Worm (Caenorhabditis elegans) whole organism, young adult: Measurements from ENCODE around the gene cal-8.

ENCODE experiments used
- B0019.2 ChIP-seq: fragments of 200-800 bp; sonication (Bioruptor generic); conservative IDR thresholded peaks from 2 replicates; pipeline ENCODE4 v1.3.6; 2022; ENCODE audit warnings: missing genetic modification reagents, missing genetic modification characterization, missing compliant biosample characterization
- F37B4.10 ChIP-seq: fragments of 200-800 bp; sonication (Bioruptor generic); IDR thresholded peaks from 2 replicates; pipeline ENCODE4 v1.3.6; 2022; ENCODE audit warnings: missing genetic modification characterization, missing compliant biosample characterization
- F52B5.7 ChIP-seq: sonication (generic microtip); optimal IDR thresholded peaks from 2 replicates; lab custom pipeline; 2016; ENCODE audit warnings: mild to moderate bottlenecking, missing genetic modification characterization, missing compliant biosample characterization
- F57A8.1 ChIP-seq: fragments of 200-800 bp; sonication (Bioruptor generic); optimal IDR thresholded peaks from 2 replicates; lab custom pipeline; 2018; ENCODE audit warnings: mild to moderate bottlenecking, missing genetic modification characterization, moderate library complexity, missing compliant biosample characterization
- F57C9.4 ChIP-seq: sonication (generic microtip); optimal IDR thresholded peaks from 2 replicates; lab custom pipeline; 2017; ENCODE audit warnings: mild to moderate bottlenecking, missing genetic modification characterization, missing compliant biosample characterization
- K12H6.12 ChIP-seq: fragments of 200-800 bp; sonication (Bioruptor generic); optimal IDR thresholded peaks from 2 replicates; lab custom pipeline; 2018; ENCODE audit warnings: mild to moderate bottlenecking, missing genetic modification characterization, missing compliant biosample characterization
- Y95B8A.8 ChIP-seq: fragments of 200-800 bp; sonication (Bioruptor generic); IDR thresholded peaks from 2 replicates; pipeline ENCODE4 v1.3.6; 2022; ENCODE audit warnings: missing genetic modification reagents, missing genetic modification characterization, missing compliant biosample characterization
- aptf-2 ChIP-seq: fragments of 200-800 bp; sonication (Bioruptor generic); conservative IDR thresholded peaks from 2 replicates; pipeline ENCODE4 v1.3.6; 2022; ENCODE audit warnings: missing genetic modification reagents, missing genetic modification characterization, missing compliant biosample characterization
- atf-7 ChIP-seq: sonication (generic microtip); optimal IDR thresholded peaks from 2 replicates; lab custom pipeline; 2017; ENCODE audit warnings: mild to moderate bottlenecking, missing genetic modification characterization, missing compliant biosample characterization
- cebp-1 ChIP-seq, 2 experiments: fragments of 200-800 bp in 1 of 2; sonication (Bioruptor generic) in 1 of 2; sonication (generic microtip) in 1 of 2; IDR thresholded peaks in 1 of 2; optimal IDR thresholded peaks in 1 of 2; 2 replicates each; pipeline versions ENCODE4 v1.3.6 to Lab custom; 2017 to 2022; ENCODE audit warnings: missing compliant biosample characterization in 2 of 2, missing genetic modification characterization in 2 of 2, mild to moderate bottlenecking in 1 of 2, missing genetic modification reagents in 1 of 2, moderate library complexity in 1 of 2
- ceh-27 ChIP-seq: fragments of 200-800 bp; sonication (Bioruptor generic); optimal IDR thresholded peaks from 2 replicates; lab custom pipeline; 2018; ENCODE audit warnings: mild to moderate bottlenecking, missing genetic modification characterization, moderate library complexity, missing compliant biosample characterization
- chd-7 ChIP-seq: sonication (generic microtip); optimal IDR thresholded peaks from 2 replicates; lab custom pipeline; 2016; ENCODE audit warnings: mild to moderate bottlenecking, missing genetic modification characterization, moderate library complexity, missing compliant biosample characterization
- efl-1 ChIP-seq: fragments of 150-350 bp; optimal IDR thresholded peaks from 2 replicates; lab custom pipeline; 2014; ENCODE audit warnings: missing biosample characterization, missing genetic modification reagents, missing genetic modification characterization
- egl-18 ChIP-seq: fragments of 200-800 bp; sonication (Bioruptor generic); IDR thresholded peaks from 2 replicates; pipeline ENCODE4 v1.3.6; 2022; ENCODE audit warnings: missing genetic modification reagents, missing genetic modification characterization, missing compliant biosample characterization
- him-1 ChIP-seq: sonication (generic microtip); optimal IDR thresholded peaks from 2 replicates; lab custom pipeline; 2016; ENCODE audit warnings: missing genotype, missing genetic modification reagents, missing genetic modification characterization, missing compliant biosample characterization
- hmg-1.2 ChIP-seq: fragments of 200-800 bp; sonication (Bioruptor generic); IDR thresholded peaks from 2 replicates; pipeline ENCODE4 v1.3.6; 2022; ENCODE audit warnings: missing genetic modification reagents, missing genetic modification characterization, missing compliant biosample characterization
- hmg-20 ChIP-seq: fragments of 200-800 bp; sonication (Bioruptor generic); IDR thresholded peaks from 2 replicates; pipeline ENCODE4 v1.3.6; 2022; ENCODE audit warnings: missing genetic modification reagents, missing genetic modification characterization, missing compliant biosample characterization
- hsf-1 ChIP-seq: fragments of 200-800 bp; sonication (Bioruptor generic); IDR thresholded peaks from 2 replicates; pipeline ENCODE4 v1.3.6; 2022; ENCODE audit warnings: missing genetic modification reagents, missing genetic modification characterization, missing compliant biosample characterization
- let-526 ChIP-seq: fragments of 200-800 bp; sonication (Bioruptor generic); IDR thresholded peaks from 2 replicates; pipeline ENCODE4 v1.3.6; 2022; ENCODE audit warnings: missing genetic modification reagents, missing genetic modification characterization, missing compliant biosample characterization
- let-607 ChIP-seq, 2 experiments: fragments of 200-800 bp in 1 of 2; sonication (Bioruptor generic) in 1 of 2; sonication (generic microtip) in 1 of 2; optimal IDR thresholded peaks; 2 replicates each; lab custom pipeline; 2016 to 2018; ENCODE audit warnings: mild to moderate bottlenecking in 2 of 2, missing compliant biosample characterization in 2 of 2, missing genetic modification characterization in 2 of 2, moderate library complexity in 2 of 2, missing genotype in 1 of 2
- lsy-27 ChIP-seq: sonication (generic microtip); optimal IDR thresholded peaks from 2 replicates; lab custom pipeline; 2017; ENCODE audit warnings: missing genetic modification characterization, mild to moderate bottlenecking, missing compliant biosample characterization, antibody characterized with exemption, missing genotype, borderline replicate concordance; ENCODE audit not compliant: insufficient read depth
- nfya-1 ChIP-seq: sonication (generic microtip); optimal IDR thresholded peaks from 2 replicates; lab custom pipeline; 2017; ENCODE audit warnings: antibody characterized with exemption, missing compliant biosample characterization, missing genetic modification characterization, borderline replicate concordance; ENCODE audit not compliant: insufficient read depth
- nfyb-1 ChIP-seq: fragments of 200-800 bp; sonication (Bioruptor generic); IDR thresholded peaks from 2 replicates; pipeline ENCODE4 v1.3.6; 2022; ENCODE audit warnings: missing genetic modification reagents, missing genetic modification characterization, missing compliant biosample characterization
- nhr-120 ChIP-seq: fragments of 200-800 bp; sonication (Bioruptor generic); IDR thresholded peaks from 2 replicates; pipeline ENCODE4 v1.3.6; 2022; ENCODE audit warnings: missing genetic modification characterization, missing compliant biosample characterization
- nhr-80 ChIP-seq: sonication (generic microtip); optimal IDR thresholded peaks from 2 replicates; lab custom pipeline; 2016; ENCODE audit warnings: missing genetic modification characterization, missing compliant biosample characterization
- pbrm-1 ChIP-seq: fragments of 200-800 bp; sonication (Bioruptor generic); IDR thresholded peaks from 2 replicates; pipeline ENCODE4 v1.3.6; 2022; ENCODE audit warnings: missing genetic modification reagents, missing genetic modification characterization, missing compliant biosample characterization
- rec-8 ChIP-seq, 2 experiments: sonication (generic microtip); optimal IDR thresholded peaks; 2 replicates each; lab custom pipeline; 2016; ENCODE audit warnings: mild to moderate bottlenecking in 2 of 2, missing genetic modification characterization in 2 of 2, missing genetic modification reagents in 2 of 2, missing genotype in 2 of 2, missing biosample characterization in 1 of 2, missing compliant biosample characterization in 1 of 2, moderate library complexity in 1 of 2
- unc-62 ChIP-seq: fragments of 150-350 bp; optimal IDR thresholded peaks from 2 replicates; lab custom pipeline; 2014; ENCODE audit warnings: missing biosample characterization, missing genetic modification reagents, missing genetic modification characterization
- zim-3 ChIP-seq: sonication (generic microtip); optimal IDR thresholded peaks from 2 replicates; lab custom pipeline; 2017; ENCODE audit warnings: mild to moderate bottlenecking, missing genetic modification characterization, moderate library complexity, missing compliant biosample characterization

The cal-8 gene

ce11 chrII:5517643-5518042, 35.8 kb upstream of the cal-8 start, which contains the start of gene ZK177.9:
Gene ZK177.9, minus strand, starts transcription at chrII:5517743.
- TF ChIP-seq lsy-27 (tag; lab: Kevin White, UChicago) (no peak), rec-8 (tag; optimal IDR thresholded peaks at IDR 0.05; lab: Kevin White, UChicago) (no peak)

ce11 chrII:5515542-5515941, 33.7 kb upstream of the cal-8 start, which contains the start of gene ZK177.3:
Gene ZK177.3, plus strand, starts transcription at chrII:5515842.
- TF ChIP-seq nhr-120 (GFP tag; lab: Robert Waterston, UW) (no peak), cebp-1 (GFP tag; IDR thresholded peaks at IDR 0.05; lab: Robert Waterston, UW) (no peak), cebp-1 (tag; optimal IDR thresholded peaks at IDR 0.05; lab: Kevin White, UChicago) (no peak), chd-7 (tag; lab: Kevin White, UChicago) (no peak), hmg-1.2 (no peak)

ce11 chrII:5514846-5515245, 33.0 kb upstream of the cal-8 start, which contains the start of gene sahd-1:
Gene sahd-1, minus strand, starts transcription at chrII:5514945.
- TF ChIP-seq nhr-80 (tag; lab: Kevin White, UChicago): peak; percentile 24
- TF ChIP-seq ceh-27 (GFP tag; lab: Kevin White, UChicago): no peak

ce11 chrII:5512473-5513097, 30.7 kb upstream of the cal-8 start:
- TF ChIP-seq Y95B8A.8 (GFP tag; lab: Robert Waterston, UW): no peak
- no peak for TF ChIP-seq him-1 (tag; lab: Kevin White, UChicago)
- TF ChIP-seq F52B5.7 (tag; lab: Kevin White, UChicago): no peak
- no peak for TF ChIP-seq hsf-1 (GFP tag; lab: Robert Waterston, UW)
- peak; percentile 34 for TF ChIP-seq unc-62
- peak; percentile 88 to 93 for TF ChIP-seq let-607 (tag; optimal IDR thresholded peaks at IDR 0.05; lab: Kevin White, UChicago)
- TF ChIP-seq zim-3 (tag; lab: Kevin White, UChicago): no peak
- no peak for TF ChIP-seq F57A8.1 (GFP tag; lab: Kevin White, UChicago)
- TF ChIP-seq B0019.2 (GFP tag; lab: Robert Waterston, UW): no peak
- TF ChIP-seq nfya-1 (tag; lab: Kevin White, UChicago): no peak
- TF ChIP-seq F57C9.4: no peak
- TF ChIP-seq efl-1 (GFP tag; lab: Kevin White, UChicago): no peak
- TF ChIP-seq cebp-1 (GFP tag; IDR thresholded peaks at IDR 0.05; lab: Robert Waterston, UW): no peak
- no peak for TF ChIP-seq cebp-1 (tag; optimal IDR thresholded peaks at IDR 0.05; lab: Kevin White, UChicago)
- no peak for TF ChIP-seq K12H6.12
- no peak for TF ChIP-seq let-526
- TF ChIP-seq atf-7: peak; percentile 78
- TF ChIP-seq aptf-2 (GFP tag; lab: Robert Waterston, UW): no peak
- peak; percentile 90 for TF ChIP-seq nhr-80 (tag; lab: Kevin White, UChicago)
- no peak for TF ChIP-seq nfyb-1 (GFP tag; lab: Robert Waterston, UW)
- TF ChIP-seq egl-18 (GFP tag; lab: Robert Waterston, UW): no peak
- TF ChIP-seq hmg-20 (GFP tag; lab: Robert Waterston, UW): no peak
- no peak for TF ChIP-seq pbrm-1 (GFP tag; lab: Robert Waterston, UW)
- no peak for TF ChIP-seq F37B4.10 (GFP tag; lab: Robert Waterston, UW)
